Fruit fly (Drosophila melanogaster): ENCODE data around the gene Aef1.

DNA sequence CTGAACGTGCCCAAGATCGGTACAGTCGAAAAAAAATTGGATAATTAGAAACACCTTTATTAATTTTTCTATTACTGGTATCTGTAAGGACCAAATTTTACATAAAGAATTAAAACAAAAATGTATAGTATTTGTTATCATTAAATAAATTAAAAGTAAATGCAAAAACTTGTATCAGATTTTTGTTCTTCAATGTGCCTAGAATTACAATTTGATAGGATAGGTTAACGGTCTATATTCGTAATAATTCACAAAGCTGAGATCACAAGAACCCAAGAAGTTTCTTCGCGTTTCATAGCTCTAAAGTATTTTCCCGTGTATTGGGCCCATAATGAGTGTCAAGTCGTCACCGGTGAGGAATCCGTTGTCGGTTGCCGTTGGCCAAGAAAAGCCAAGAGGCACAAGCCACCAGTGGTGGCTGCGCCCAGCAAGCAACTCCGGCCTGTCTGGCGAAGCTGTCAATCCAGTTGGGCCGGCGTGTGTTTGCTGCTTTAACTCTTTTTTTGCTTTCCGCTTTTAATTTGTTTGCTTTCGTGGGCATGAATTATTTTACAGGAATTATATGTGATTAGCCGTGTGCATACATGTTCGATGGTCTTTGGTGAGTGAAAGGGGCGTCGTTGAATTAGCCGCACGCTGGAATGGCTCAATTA lies 15.2 kb upstream of the Aef1 start:
- TF ChIP-seq CG34367 (tag; optimal IDR thresholded peaks at IDR 0.05) = peak; percentile 56
- TF ChIP-seq Pif1B (GFP tag; optimal IDR thresholded peaks at IDR 0.05) = peak; percentile 65
